Fruit fly (Drosophila melanogaster): ENCODE results near the gene Orc5.

- TF ChIP-seq bab2 (GFP tag; optimal IDR thresholded peaks at IDR 0.05), result no peak
- no peak for TF ChIP-seq CG18599 (GFP tag; optimal IDR thresholded peaks at IDR 0.05)
- TF ChIP-seq CoRest (tag; optimal IDR thresholded peaks at IDR 0.05), result no peak
- TF ChIP-seq CG10979 (tag; optimal IDR thresholded peaks at IDR 0.05), result no peak
- TF ChIP-seq CG8089 (GFP tag; optimal IDR thresholded peaks at IDR 0.05), result no peak
- TF ChIP-seq Hr39 (optimal IDR thresholded peaks at IDR 0.05), result no peak
- no peak for TF ChIP-seq mam (GFP tag; optimal IDR thresholded peaks at IDR 0.05)
- TF ChIP-seq D (optimal IDR thresholded peaks at IDR 0.05), result no peak
- no peak for TF ChIP-seq D (GFP tag; optimal IDR thresholded peaks at IDR 0.05)
- TF ChIP-seq lola (GFP tag; optimal IDR thresholded peaks at IDR 0.05), result no peak
- TF ChIP-seq repo (GFP tag; optimal IDR thresholded peaks at IDR 0.05), result no peak
- TF ChIP-seq CG8359 (GFP tag; optimal IDR thresholded peaks at IDR 0.05; ENCODE audit: borderline replicate concordance), result no peak
Measured at dm6 chr2L:13805170-13805569, 24.5 kb upstream of the Orc5 start.

Measured in whole organism, embryonic.